Fruit fly (Drosophila melanogaster) whole organism, embryonic: Measurements from ENCODE around the gene CG16789.

Experiments used
- ATbp ChIP-seq: fragments of 200-800 bp; sonication (Bioruptor generic); optimal IDR thresholded peaks from 2 replicates; lab custom pipeline; 2017; ENCODE audit warnings: missing biosample characterization, mild to moderate bottlenecking, missing genetic modification characterization, missing genetic modification reagents
- Asciz ChIP-seq: fragments of 200-800 bp; sonication (Bioruptor generic); optimal IDR thresholded peaks from 2 replicates; lab custom pipeline; 2017; ENCODE audit warnings: missing biosample characterization, mild to moderate bottlenecking, missing genetic modification characterization, missing genetic modification reagents
- Bdp1 ChIP-seq: fragments of 200-800 bp; sonication (Bioruptor generic); optimal IDR thresholded peaks from 3 replicates; lab custom pipeline; 2016; ENCODE audit warnings: missing biosample characterization, missing genetic modification characterization
- CG10366 ChIP-seq: fragments of 200-800 bp; sonication (Bioruptor generic); IDR thresholded peaks from 2 replicates; pipeline ENCODE4 v1.3.6; 2022; ENCODE audit warnings: missing biosample characterization, missing genetic modification characterization
- CG11723 ChIP-seq: fragments of 200-800 bp; sonication (Bioruptor generic); optimal IDR thresholded peaks from 2 replicates; lab custom pipeline; 2017; ENCODE audit warnings: missing biosample characterization, mild to moderate bottlenecking, missing genetic modification characterization
- CG12744 ChIP-seq: fragments of 200-800 bp; sonication (Bioruptor generic); optimal IDR thresholded peaks from 2 replicates; lab custom pipeline; 2016; ENCODE audit warnings: missing biosample characterization, missing genetic modification characterization
- CG13624 ChIP-seq: fragments of 200-800 bp; sonication (Bioruptor generic); optimal IDR thresholded peaks from 2 replicates; lab custom pipeline; 2016; ENCODE audit warnings: missing biosample characterization, missing genetic modification characterization
- CG13894 ChIP-seq: fragments of 200-800 bp; sonication (Bioruptor generic); optimal IDR thresholded peaks from 3 replicates; lab custom pipeline; 2018; ENCODE audit warnings: missing biosample characterization, mild to moderate bottlenecking, missing genetic modification characterization, moderate library complexity
- CG17361 ChIP-seq: fragments of 200-800 bp; sonication (Bioruptor generic); IDR thresholded peaks from 3 replicates; pipeline ENCODE4 v1.3.6; 2022; ENCODE audit warnings: missing biosample characterization, missing genetic modification characterization
- CG17385 ChIP-seq: fragments of 200-800 bp; sonication (Bioruptor generic); optimal IDR thresholded peaks from 3 replicates; lab custom pipeline; 2018; ENCODE audit warnings: missing biosample characterization, mild to moderate bottlenecking, missing genetic modification characterization
- CG2875 ChIP-seq: fragments of 200-800 bp; sonication (Bioruptor generic); optimal IDR thresholded peaks from 2 replicates; lab custom pipeline; 2017; ENCODE audit warnings: missing biosample characterization, mild to moderate bottlenecking, missing genetic modification characterization, missing genetic modification reagents
- CG34376 ChIP-seq: fragments of 200-800 bp; sonication (Bioruptor generic); optimal IDR thresholded peaks from 2 replicates; lab custom pipeline; 2018; ENCODE audit warnings: missing biosample characterization, mild to moderate bottlenecking, missing genetic modification characterization
- CG4730 ChIP-seq: fragments of 200-800 bp; sonication (Bioruptor generic); IDR thresholded peaks from 2 replicates; pipeline ENCODE4 v1.3.6; 2022; ENCODE audit warnings: missing biosample characterization, missing genetic modification characterization
- CG6813 ChIP-seq: fragments of 200-800 bp; sonication (Bioruptor generic); optimal IDR thresholded peaks from 2 replicates; lab custom pipeline; 2017; ENCODE audit warnings: missing biosample characterization, missing genetic modification characterization, mild to moderate bottlenecking, moderate library complexity, missing genetic modification reagents
- CG7987 ChIP-seq: fragments of 200-800 bp; sonication (Bioruptor generic); optimal IDR thresholded peaks from 2 replicates; lab custom pipeline; 2018; ENCODE audit warnings: missing biosample characterization, mild to moderate bottlenecking, missing genetic modification characterization, moderate library complexity
- CG8281 ChIP-seq: fragments of 200-800 bp; sonication (Bioruptor generic); optimal IDR thresholded peaks from 2 replicates; lab custom pipeline; 2018; ENCODE audit warnings: missing biosample characterization, mild to moderate bottlenecking, missing genetic modification characterization, moderate library complexity
- CG8359 ChIP-seq: fragments of 200-800 bp; sonication (Bioruptor generic); optimal IDR thresholded peaks from 2 replicates; lab custom pipeline; 2017; ENCODE audit warnings: missing biosample characterization, mild to moderate bottlenecking, missing genetic modification characterization, borderline replicate concordance
- CG9817 ChIP-seq: fragments of 200-800 bp; sonication (Bioruptor generic); optimal IDR thresholded peaks from 2 replicates; lab custom pipeline; 2018; ENCODE audit warnings: missing biosample characterization, mild to moderate bottlenecking, missing genetic modification characterization, moderate library complexity
- CTCF ChIP-seq: fragments of 200-800 bp; sonication (Bioruptor generic); optimal IDR thresholded peaks from 2 replicates; lab custom pipeline; 2017; ENCODE audit warnings: missing biosample characterization, mild to moderate bottlenecking, missing genetic modification characterization, moderate library complexity
- D19A ChIP-seq: fragments of 200-800 bp; optimal IDR thresholded peaks from 3 replicates; lab custom pipeline; 2019; ENCODE audit warnings: missing biosample characterization, mild to moderate bottlenecking, missing genetic modification characterization, moderate library complexity
- Dad ChIP-seq: fragments of 200-800 bp; sonication (Bioruptor generic); optimal IDR thresholded peaks from 3 replicates; lab custom pipeline; 2016; ENCODE audit warnings: missing biosample characterization, missing genetic modification characterization
- ERR ChIP-seq: fragments of 200-800 bp; sonication (Bioruptor generic); optimal IDR thresholded peaks from 2 replicates; lab custom pipeline; 2016; ENCODE audit warnings: missing biosample characterization, missing genetic modification characterization
- HLH3B ChIP-seq: fragments of 200-800 bp; sonication (Bioruptor generic); IDR thresholded peaks from 2 replicates; pipeline ENCODE4 v1.3.6; 2022; ENCODE audit warnings: missing biosample characterization, missing genetic modification characterization
- HLHmδ ChIP-seq: fragments of 200-800 bp; sonication (Bioruptor generic); optimal IDR thresholded peaks from 2 replicates; lab custom pipeline; 2018; ENCODE audit warnings: missing biosample characterization, mild to moderate bottlenecking, missing genetic modification characterization, moderate library complexity
- Hand ChIP-seq: fragments of 200-800 bp; sonication (Bioruptor generic); optimal IDR thresholded peaks from 2 replicates; lab custom pipeline; 2017; ENCODE audit warnings: mild to moderate bottlenecking, missing biosample characterization, missing genetic modification reagents, missing genetic modification characterization
- MESR4 ChIP-seq: fragments of 200-800 bp; sonication (Bioruptor generic); optimal IDR thresholded peaks from 2 replicates; lab custom pipeline; 2018; ENCODE audit warnings: missing biosample characterization, mild to moderate bottlenecking, missing genetic modification characterization, moderate library complexity
- MTF-1 ChIP-seq: fragments of 200-800 bp; sonication (Bioruptor generic); optimal IDR thresholded peaks from 2 replicates; lab custom pipeline; 2018; ENCODE audit warnings: missing biosample characterization, mild to moderate bottlenecking, missing genetic modification characterization, borderline replicate concordance
- Med ChIP-seq: fragments of 200-800 bp; sonication (Bioruptor generic); peaks from one replicate; lab custom pipeline; 2016; ENCODE audit warnings: missing biosample characterization, missing genetic modification characterization, mild to moderate bottlenecking, inconsistent platforms, moderate library complexity
- NFAT ChIP-seq: fragments of 200-800 bp; sonication (Bioruptor generic); IDR thresholded peaks from 2 replicates; pipeline ENCODE4 v1.3.6; 2022; ENCODE audit warnings: missing biosample characterization, missing genetic modification characterization
- Nf-YC ChIP-seq: fragments of 200-800 bp; optimal IDR thresholded peaks from 3 replicates; lab custom pipeline; 2019; ENCODE audit warnings: missing biosample characterization, mild to moderate bottlenecking, missing genetic modification characterization, moderate library complexity
- Sry-δ ChIP-seq: fragments of 200-800 bp; sonication (Bioruptor generic); optimal IDR thresholded peaks from 2 replicates; lab custom pipeline; 2016; ENCODE audit warnings: missing biosample characterization, missing genetic modification characterization
- ac ChIP-seq: fragments of 200-800 bp; sonication (Bioruptor generic); optimal IDR thresholded peaks from 3 replicates; lab custom pipeline; 2017; ENCODE audit warnings: missing biosample characterization, mild to moderate bottlenecking, missing genetic modification characterization
- ap ChIP-seq: fragments of 200-800 bp; sonication (Bioruptor generic); IDR thresholded peaks from 2 replicates; pipeline ENCODE4 v1.3.6; 2022; ENCODE audit warnings: missing biosample characterization, missing genetic modification characterization
- fu2 ChIP-seq: fragments of 200-800 bp; sonication (Bioruptor generic); optimal IDR thresholded peaks from 2 replicates; lab custom pipeline; 2016; ENCODE audit warnings: missing biosample characterization, missing genetic modification characterization
- gem ChIP-seq: fragments of 200-800 bp; sonication (Bioruptor generic); optimal IDR thresholded peaks from 2 replicates; lab custom pipeline; 2019; ENCODE audit warnings: missing biosample characterization, mild to moderate bottlenecking, missing genetic modification characterization, moderate library complexity
- insv ChIP-seq, 2 experiments: fragments of 200-800 bp; sonication (Bioruptor generic); optimal IDR thresholded peaks; 3 replicates each; lab custom pipeline; 2016 to 2018; ENCODE audit warnings: missing biosample characterization in 2 of 2, missing genetic modification characterization in 2 of 2
- jumu ChIP-seq: fragments of 200-800 bp; sonication (Bioruptor generic); optimal IDR thresholded peaks from 3 replicates; lab custom pipeline; 2016; ENCODE audit warnings: missing biosample characterization, missing genetic modification characterization
- lov ChIP-seq, 2 experiments: fragments of 200-800 bp in 1 of 2; fragments of >200 bp in 1 of 2; sonication (Bioruptor generic) in 1 of 2; IDR thresholded peaks in 1 of 2; optimal IDR thresholded peaks in 1 of 2; 2 replicates in 1 of 2; 3 replicates in 1 of 2; pipeline versions ENCODE4 v1.3.6 to Lab custom; 2017 to 2022; ENCODE audit warnings: missing biosample characterization in 1 of 2, missing genetic modification characterization in 1 of 2
- mam ChIP-seq: fragments of 200-800 bp; sonication (Bioruptor generic); optimal IDR thresholded peaks from 3 replicates; lab custom pipeline; 2016; ENCODE audit warnings: missing biosample characterization, missing genetic modification characterization
- nom ChIP-seq: fragments of 200-800 bp; sonication (Bioruptor generic); optimal IDR thresholded peaks from 2 replicates; lab custom pipeline; 2017; ENCODE audit warnings: missing biosample characterization, missing genetic modification characterization, mild to moderate bottlenecking, moderate library complexity, missing genetic modification reagents
- odd ChIP-seq: fragments of 200-800 bp; sonication (Bioruptor generic); optimal IDR thresholded peaks from 2 replicates; lab custom pipeline; 2017; ENCODE audit warnings: missing biosample characterization, mild to moderate bottlenecking, missing genetic modification characterization
- pros ChIP-seq: fragments of 200-800 bp; sonication (Bioruptor generic); optimal IDR thresholded peaks from 3 replicates; lab custom pipeline; 2019; ENCODE audit warnings: missing biosample characterization, mild to moderate bottlenecking, missing genetic modification characterization, moderate library complexity
- run ChIP-seq: fragments of 200-800 bp; sonication (Bioruptor generic); optimal IDR thresholded peaks from 3 replicates; lab custom pipeline; 2018; ENCODE audit warnings: missing biosample characterization, mild to moderate bottlenecking, missing genetic modification characterization
- schlank ChIP-seq: fragments of 200-800 bp; sonication (Bioruptor generic); optimal IDR thresholded peaks from 2 replicates; lab custom pipeline; 2018; ENCODE audit warnings: missing biosample characterization, mild to moderate bottlenecking, missing genetic modification characterization
- sens ChIP-seq: fragments of 200-800 bp; sonication (Bioruptor generic); peaks from one replicate; lab custom pipeline; 2016; ENCODE audit warnings: missing biosample characterization, missing genetic modification characterization
- trh ChIP-seq: fragments of 200-800 bp; sonication (Bioruptor generic); optimal IDR thresholded peaks from 2 replicates; lab custom pipeline; 2016; ENCODE audit warnings: missing biosample characterization, missing genetic modification characterization
- unpg ChIP-seq: fragments of 200-800 bp; sonication (Bioruptor generic); optimal IDR thresholded peaks from 3 replicates; lab custom pipeline; 2018; ENCODE audit warnings: missing biosample characterization, mild to moderate bottlenecking, missing genetic modification characterization, moderate library complexity
- usp ChIP-seq: fragments of >200 bp; optimal IDR thresholded peaks from 2 replicates; lab custom pipeline; 2017; ENCODE audit warnings: missing biosample characterization, missing genetic modification characterization
- zfh2 ChIP-seq: fragments of 200-800 bp; sonication (Bioruptor generic); optimal IDR thresholded peaks from 2 replicates; lab custom pipeline; 2016; ENCODE audit warnings: missing biosample characterization, missing genetic modification characterization

Gene CG16789

DNA sequence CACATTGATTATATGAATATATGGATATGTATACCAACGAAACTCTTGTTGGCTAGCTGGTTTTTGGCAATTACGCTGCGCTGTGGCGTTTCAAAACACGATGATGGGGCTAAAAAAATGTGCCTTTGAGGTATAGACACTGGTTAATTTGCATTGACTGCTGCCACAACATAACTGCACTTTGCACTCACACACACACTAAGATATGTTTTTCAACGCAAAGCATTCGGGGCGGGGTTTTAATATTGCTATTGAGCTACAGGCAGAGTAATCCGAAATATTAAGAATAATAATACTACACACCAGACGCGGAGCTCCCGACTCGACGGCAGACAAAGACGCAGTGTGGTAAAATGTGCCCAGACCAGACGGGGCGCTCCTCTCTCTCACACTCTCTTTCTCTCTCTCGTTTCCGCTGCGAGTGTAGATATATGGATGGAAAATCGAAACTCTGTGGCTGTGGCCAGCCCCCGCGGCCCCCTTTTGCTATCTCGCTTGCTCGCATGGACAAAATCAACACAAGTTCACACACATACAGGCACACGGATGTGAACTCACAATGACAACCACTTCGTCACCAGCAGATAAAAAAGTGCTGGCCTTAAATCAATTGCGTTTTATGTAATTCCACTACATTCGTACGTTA lies 14.9 kb upstream of the CG16789 start:
- TF ChIP-seq CG8281 (tag; lab: Kevin White, UChicago) (peak; percentile 11), Dad (peak; percentile 11), sens (GFP tag; lab: Kevin White, UChicago) (peak; percentile 85), nom (GFP tag; lab: Kevin White, UChicago) (peak; percentile 90), ap (GFP tag; lab: Robert Waterston, UW) (no peak), MTF-1 (peak; percentile 79), odd (peak; percentile 68), zfh2 (GFP tag; lab: Kevin White, UChicago) (peak; percentile 16), CG11723 (peak; percentile 32), CG9817 (no peak), CG12744 (GFP tag; lab: Kevin White, UChicago) (peak; percentile 38), insv (GFP tag; optimal IDR thresholded peaks at IDR 0.05; lab: Kevin White, UChicago) (peak in 1 of 2 experiments; percentile 12), fu2 (GFP tag; lab: Kevin White, UChicago) (peak; percentile 17), CG13894 (tag; lab: Kevin White, UChicago) (peak; percentile 66), CTCF (peak; percentile 13), HLHmδ (GFP tag; lab: Kevin White, UChicago) (peak; percentile 95), NFAT (GFP tag; lab: Robert Waterston, UW) (no peak), CG17385 (peak; percentile 32), Sry-δ (GFP tag; lab: Kevin White, UChicago) (peak; percentile 27), MESR4 (peak; percentile 96), lov (optimal IDR thresholded peaks at IDR 0.05; lab: Kevin White, UChicago) (peak; percentile 36), lov (GFP tag; IDR thresholded peaks at IDR 0.05; lab: Robert Waterston, UW) (no peak), schlank (tag; lab: Kevin White, UChicago) (peak; percentile 44), CG34376 (GFP tag; lab: Kevin White, UChicago) (peak; percentile 96), jumu (GFP tag; lab: Kevin White, UChicago) (no peak), Hand (GFP tag; lab: Kevin White, UChicago) (peak; percentile 56), run (tag; lab: Kevin White, UChicago) (peak; percentile 49), Med (GFP tag; lab: Kevin White, UChicago) (peak; percentile 91), ac (GFP tag; lab: Kevin White, UChicago) (peak; percentile 3), CG7987 (GFP tag; lab: Kevin White, UChicago) (peak; percentile 81), CG10366 (GFP tag; lab: Robert Waterston, UW) (no peak), gem (tag; lab: Kevin White, UChicago) (no peak), ATbp (GFP tag; lab: Kevin White, UChicago) (peak; percentile 24), Nf-YC (peak; percentile 42), pros (peak; percentile 45), CG17361 (GFP tag; lab: Robert Waterston, UW) (no peak), trh (no peak), D19A (tag; lab: Kevin White, UChicago) (peak; percentile 0), CG4730 (GFP tag; lab: Robert Waterston, UW) (no peak), mam (peak; percentile 21), usp (GFP tag; lab: Kevin White, UChicago) (no peak), HLH3B (GFP tag; lab: Robert Waterston, UW) (no peak), ERR (peak; percentile 69), CG6813 (GFP tag; lab: Kevin White, UChicago) (peak; percentile 85), CG2875 (GFP tag; lab: Kevin White, UChicago) (peak; percentile 55), unpg (peak; percentile 16), CG13624 (peak; percentile 74), CG8359 (no peak), Bdp1 (GFP tag; lab: Kevin White, UChicago) (peak; percentile 27), Asciz (peak; percentile 50)
